Worm (Caenorhabditis elegans): Measurements from ENCODE around the gene fbf-1.

fbf-1 gene

ce11 chrII:6115283-6115682 lies 34.6 kb upstream of the fbf-1 start:
- no peak for TF ChIP-seq skn-1 (tag; optimal IDR thresholded peaks at IDR 0.05)
- TF ChIP-seq nhr-237 (tag; optimal IDR thresholded peaks at IDR 0.05) = no peak
- no peak for TF ChIP-seq R02D3.7 (tag; optimal IDR thresholded peaks at IDR 0.05)
- TF ChIP-seq ZK546.5 (tag; optimal IDR thresholded peaks at IDR 0.05) = no peak
- TF ChIP-seq ztf-4 (tag; optimal IDR thresholded peaks at IDR 0.05) = no peak
- TF ChIP-seq elt-2 (tag; optimal IDR thresholded peaks at IDR 0.05) = no peak
- no peak for TF ChIP-seq daf-12 (tag; optimal IDR thresholded peaks at IDR 0.05)
- no peak for TF ChIP-seq egl-27 (tag; optimal IDR thresholded peaks at IDR 0.05)
- no peak for TF ChIP-seq ceh-82 (tag; optimal IDR thresholded peaks at IDR 0.05)
- TF ChIP-seq nhr-76 (tag; optimal IDR thresholded peaks at IDR 0.05) = no peak
- TF ChIP-seq jun-1 (tag; optimal IDR thresholded peaks at IDR 0.05) = no peak
- no peak for TF ChIP-seq snpc-4 (tag; optimal IDR thresholded peaks at IDR 0.05)
- TF ChIP-seq unc-39 (tag; optimal IDR thresholded peaks at IDR 0.05) = no peak
- TF ChIP-seq aly-2 (tag; optimal IDR thresholded peaks at IDR 0.05) = no peak
- no peak for TF ChIP-seq unc-62 (GFP tag; optimal IDR thresholded peaks at IDR 0.05)
- no peak for TF ChIP-seq hmg-11 (tag; optimal IDR thresholded peaks at IDR 0.05)
- no peak for TF ChIP-seq nhr-11 (tag; optimal IDR thresholded peaks at IDR 0.05)
- no peak for TF ChIP-seq ceh-28 (tag; optimal IDR thresholded peaks at IDR 0.05)
- TF ChIP-seq nhr-28 (tag; optimal IDR thresholded peaks at IDR 0.05) = no peak

ce11 chrII:6113842-6114441 lies 33.3 kb upstream of the fbf-1 start:
- TF ChIP-seq nhr-11 (tag; optimal IDR thresholded peaks at IDR 0.05) (no peak), nhr-237 (tag; optimal IDR thresholded peaks at IDR 0.05) (no peak), nhr-25 (tag; optimal IDR thresholded peaks at IDR 0.05) (no peak), snpc-4 (tag; optimal IDR thresholded peaks at IDR 0.05) (no peak), R02D3.7 (tag; optimal IDR thresholded peaks at IDR 0.05) (no peak), daf-12 (tag; optimal IDR thresholded peaks at IDR 0.05) (no peak), hmg-11 (tag; optimal IDR thresholded peaks at IDR 0.05) (no peak), mdl-1 (tag; optimal IDR thresholded peaks at IDR 0.05) (no peak), nhr-28 (tag; optimal IDR thresholded peaks at IDR 0.05) (no peak), nhr-23 (tag; optimal IDR thresholded peaks at IDR 0.05) (no peak), lin-15B (tag; optimal IDR thresholded peaks at IDR 0.05) (no peak), skn-1 (tag; optimal IDR thresholded peaks at IDR 0.05) (no peak), nhr-67 (tag; optimal IDR thresholded peaks at IDR 0.05) (no peak), ceh-28 (tag; optimal IDR thresholded peaks at IDR 0.05) (no peak), tbx-2 (tag; optimal IDR thresholded peaks at IDR 0.05) (no peak), ZK546.5 (tag; optimal IDR thresholded peaks at IDR 0.05) (no peak), nhr-77 (tag; optimal IDR thresholded peaks at IDR 0.05) (no peak)

- TF ChIP-seq fos-1 (tag; optimal IDR thresholded peaks at IDR 0.05) = no peak
- TF ChIP-seq nhr-76 (tag; optimal IDR thresholded peaks at IDR 0.05) = no peak
- TF ChIP-seq ceh-28 (tag; optimal IDR thresholded peaks at IDR 0.05) = no peak
- TF ChIP-seq unc-62 (GFP tag; optimal IDR thresholded peaks at IDR 0.05) = no peak
- TF ChIP-seq nhr-28 (tag; optimal IDR thresholded peaks at IDR 0.05) = no peak
- TF ChIP-seq nhr-23 (tag; optimal IDR thresholded peaks at IDR 0.05) = no peak
- no peak for TF ChIP-seq ceh-16 (tag; optimal IDR thresholded peaks at IDR 0.05)
- TF ChIP-seq nhr-11 (tag; optimal IDR thresholded peaks at IDR 0.05) = no peak
- no peak for TF ChIP-seq eor-1 (tag; optimal IDR thresholded peaks at IDR 0.05)
- TF ChIP-seq nhr-67 (tag; optimal IDR thresholded peaks at IDR 0.05) = no peak
- no peak for TF ChIP-seq elt-3 (tag; optimal IDR thresholded peaks at IDR 0.05)
- no peak for TF ChIP-seq ceh-82 (tag; optimal IDR thresholded peaks at IDR 0.05)
Observed at ce11 chrII:6113187-6113586, 32.5 kb upstream of the fbf-1 start, which contains the start of gene heri-1. heri-1 (minus strand) TSS chrII:6113194.

ce11 chrII:6109989-6110388 lies 29.3 kb upstream of the fbf-1 start:
- TF ChIP-seq aly-2 (tag; optimal IDR thresholded peaks at IDR 0.05) (no peak), sea-2 (GFP tag; optimal IDR thresholded peaks at IDR 0.05) (no peak), R02D3.7 (tag; optimal IDR thresholded peaks at IDR 0.05) (no peak), nhr-11 (tag; optimal IDR thresholded peaks at IDR 0.05) (no peak), snpc-4 (tag; optimal IDR thresholded peaks at IDR 0.05) (no peak), egl-27 (tag; optimal IDR thresholded peaks at IDR 0.05) (no peak), ztf-11 (tag; optimal IDR thresholded peaks at IDR 0.05) (no peak), pha-4 (tag; optimal IDR thresholded peaks at IDR 0.05) (no peak), nhr-23 (tag; optimal IDR thresholded peaks at IDR 0.05) (no peak), ceh-16 (tag; optimal IDR thresholded peaks at IDR 0.05) (no peak), nfya-1 (tag; optimal IDR thresholded peaks at IDR 0.05; ENCODE audit: insufficient read depth) (no peak), lsy-12 (tag; optimal IDR thresholded peaks at IDR 0.05) (no peak), hmg-11 (tag; optimal IDR thresholded peaks at IDR 0.05) (no peak), fkh-10 (GFP tag; optimal IDR thresholded peaks at IDR 0.05) (no peak), ceh-82 (tag; optimal IDR thresholded peaks at IDR 0.05) (no peak), ama-1 (optimal IDR thresholded peaks at IDR 0.05) (no peak)

Data from whole organism, L3 larva.